Worm (Caenorhabditis elegans): ENCODE data around the gene ser-1.

DNA sequence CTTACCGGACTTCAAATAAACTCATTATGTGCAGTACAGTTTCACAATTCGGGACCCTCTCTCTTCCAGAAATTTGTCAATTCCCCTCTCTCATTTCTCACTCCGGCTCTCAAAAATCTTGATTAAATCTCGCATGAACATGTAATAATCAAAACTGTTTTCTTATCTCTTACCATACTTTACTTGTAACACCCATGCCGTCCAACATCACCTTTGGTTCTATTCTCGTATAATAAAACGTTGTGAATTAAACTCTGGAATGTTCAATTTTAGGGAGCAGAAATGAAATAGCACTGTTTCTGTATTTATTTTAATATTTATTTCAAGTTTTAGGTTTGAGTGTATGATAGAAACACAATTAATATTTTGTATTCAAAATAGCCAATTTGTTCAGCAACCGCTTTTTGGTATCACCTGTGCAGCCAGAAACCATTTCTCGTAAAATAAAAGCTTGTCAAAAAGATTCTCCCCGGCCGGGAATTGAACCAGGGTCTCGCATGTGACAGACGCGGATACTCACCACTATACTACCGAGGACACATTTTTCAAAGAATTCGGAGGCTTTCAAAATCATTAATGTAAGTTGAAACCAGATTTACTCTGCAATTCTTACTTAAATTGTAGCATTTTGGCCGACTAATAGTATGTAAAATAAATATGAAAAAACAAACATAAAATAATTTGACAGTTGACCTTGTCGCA is 38.0 kb downstream of the ser-1 start:
- no peak for TF ChIP-seq ama-1 (optimal IDR thresholded peaks at IDR 0.05)
- TF ChIP-seq tbx-37 (GFP tag; conservative IDR thresholded peaks at IDR 0.05): no peak
- no peak for TF ChIP-seq F13C5.2 (tag; optimal IDR thresholded peaks at IDR 0.05)
- TF ChIP-seq pes-1 (GFP tag; IDR thresholded peaks at IDR 0.05): no peak
- TF ChIP-seq aly-1 (tag; optimal IDR thresholded peaks at IDR 0.05): no peak
- TF ChIP-seq flt-1 (GFP tag; IDR thresholded peaks at IDR 0.05): no peak
- TF ChIP-seq tra-4 (tag; optimal IDR thresholded peaks at IDR 0.05): no peak
- no peak for TF ChIP-seq ets-7 (tag; optimal IDR thresholded peaks at IDR 0.05)
- TF ChIP-seq ceh-13 (GFP tag; optimal IDR thresholded peaks at IDR 0.05): no peak
- no peak for TF ChIP-seq sea-1 (GFP tag; conservative IDR thresholded peaks at IDR 0.05)
- no peak for TF ChIP-seq hmg-4 (GFP tag; optimal IDR thresholded peaks at IDR 0.05)
- TF ChIP-seq tbx-11 (GFP tag; IDR thresholded peaks at IDR 0.05): no peak
- TF ChIP-seq hmbx-1 (tag; optimal IDR thresholded peaks at IDR 0.05): no peak
